Fruit fly (Drosophila melanogaster): Measurements from ENCODE around the gene Dbct.

The Dbct gene

DNA sequence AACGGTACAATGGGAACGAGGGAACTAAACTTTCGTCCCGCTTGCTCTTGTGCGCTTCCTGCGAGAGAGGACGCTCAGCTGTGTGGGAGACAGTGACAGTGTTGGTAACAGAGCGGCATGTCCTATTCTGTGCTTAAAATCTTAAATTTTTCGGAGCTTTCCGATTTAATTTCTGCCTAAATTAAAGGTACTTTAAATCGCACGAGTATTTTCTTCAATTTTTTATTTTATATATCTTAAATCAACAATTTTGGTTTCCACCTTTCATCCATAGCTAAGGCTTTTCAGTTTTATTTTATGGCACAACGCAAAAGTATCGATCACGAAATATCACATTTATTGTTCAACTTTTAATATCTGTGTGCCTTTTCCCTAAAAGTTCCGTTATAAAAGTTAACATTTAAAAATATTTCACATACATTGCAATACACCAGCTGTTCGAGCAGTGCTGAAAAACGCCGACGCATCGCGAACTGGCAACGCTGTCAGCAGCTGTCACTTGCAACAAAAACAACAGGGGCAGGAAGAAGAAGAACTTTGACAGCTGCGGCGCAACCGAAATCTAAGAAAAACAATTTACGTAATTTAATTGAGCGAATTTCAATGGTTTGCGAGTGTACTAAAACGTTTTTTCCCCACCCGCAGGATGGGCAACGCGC lies 22.4 kb upstream of the Dbct start, which contains the start of the genes hiw and ND-B18 (continued):
- peak; percentile 73 for TF ChIP-seq CG4617 (GFP tag; optimal IDR thresholded peaks at IDR 0.05; ENCODE audit: borderline replicate concordance)
- no peak for TF ChIP-seq Mrtf (GFP tag; IDR thresholded peaks at IDR 0.05)
- TF ChIP-seq amos (GFP tag; IDR thresholded peaks at IDR 0.05; ENCODE audit: partially characterized antibody), result peak; percentile 38; the same call in 1 of the 2 replicates
- peak; percentile 29 for TF ChIP-seq CG13624 (GFP tag; optimal IDR thresholded peaks at IDR 0.05)
- TF ChIP-seq CG10267 (tag; optimal IDR thresholded peaks at IDR 0.05), result peak; percentile 95
- TF ChIP-seq CG15514 (GFP tag; optimal IDR thresholded peaks at IDR 0.05), result peak; percentile 56
- TF ChIP-seq bcd (GFP tag; optimal IDR thresholded peaks at IDR 0.05), result no peak
- no peak for TF ChIP-seq CG14441 (GFP tag; IDR thresholded peaks at IDR 0.05)
- peak; percentile 8 for TF ChIP-seq PHDP (tag; optimal IDR thresholded peaks at IDR 0.05)
- TF ChIP-seq CG1529 (GFP tag; optimal IDR thresholded peaks at IDR 0.05), result no peak
- TF ChIP-seq gro (GFP tag; optimal IDR thresholded peaks at IDR 0.05), result peak; percentile 34
- TF ChIP-seq CG7928 (GFP tag; optimal IDR thresholded peaks at IDR 0.05), result no peak
- peak; percentile 36 for TF ChIP-seq BEAF-32 (GFP tag; optimal IDR thresholded peaks at IDR 0.05)
- TF ChIP-seq Lpt (GFP tag; optimal IDR thresholded peaks at IDR 0.05), result no peak
- peak; percentile 26 for TF ChIP-seq Sry-δ (GFP tag; optimal IDR thresholded peaks at IDR 0.05)
- no peak for TF ChIP-seq Vsx1 (GFP tag; optimal IDR thresholded peaks at IDR 0.05)
- TF ChIP-seq CG32532 (GFP tag; IDR thresholded peaks at IDR 0.05), result no peak
- TF ChIP-seq lilli (GFP tag; optimal IDR thresholded peaks at IDR 0.05), result peak; percentile 37
- TF ChIP-seq CG12391 (tag; optimal IDR thresholded peaks at IDR 0.05), result peak; percentile 8
- no peak for TF ChIP-seq nom (GFP tag; optimal IDR thresholded peaks at IDR 0.05)
- no peak for TF ChIP-seq BtbVII (GFP tag; optimal IDR thresholded peaks at IDR 0.05)
- TF ChIP-seq Bteb2 (GFP tag; optimal IDR thresholded peaks at IDR 0.05), result no peak
- TF ChIP-seq CG32772 (GFP tag; IDR thresholded peaks at IDR 0.05), result no peak
- no peak for TF ChIP-seq nau (GFP tag; optimal IDR thresholded peaks at IDR 0.05)
- peak; percentile 37 for TF ChIP-seq phol (tag; optimal IDR thresholded peaks at IDR 0.05)
- no peak for TF ChIP-seq eve (GFP tag; optimal IDR thresholded peaks at IDR 0.05)
- TF ChIP-seq sens (GFP tag), result peak; percentile 70
- no peak for TF ChIP-seq vnd (GFP tag; IDR thresholded peaks at IDR 0.05; ENCODE audit: partially characterized antibody)
- no peak for TF ChIP-seq CG5245 (GFP tag; optimal IDR thresholded peaks at IDR 0.05)
- TF ChIP-seq CG13123 (GFP tag; optimal IDR thresholded peaks at IDR 0.05), result no peak
- no peak for TF ChIP-seq salm (tag; optimal IDR thresholded peaks at IDR 0.05)
- peak; percentile 17 for TF ChIP-seq HLH54F (GFP tag; optimal IDR thresholded peaks at IDR 0.05)
- TF ChIP-seq CG2875 (GFP tag; optimal IDR thresholded peaks at IDR 0.05), result no peak
- TF ChIP-seq CG15479 (GFP tag; optimal IDR thresholded peaks at IDR 0.05), result peak; percentile 63
- TF ChIP-seq Lhr (GFP tag; optimal IDR thresholded peaks at IDR 0.05), result peak; percentile 9
- TF ChIP-seq ranshi (GFP tag; IDR thresholded peaks at IDR 0.05), result 0 out of 2 replicates have a peak, but pooled peaks have one; percentile 15
- TF ChIP-seq dpn (GFP tag; optimal IDR thresholded peaks at IDR 0.05), result peak; percentile 26 to 29
- TF ChIP-seq CG31224 (GFP tag; IDR thresholded peaks at IDR 0.05), result no peak
- TF ChIP-seq CG4282 (GFP tag; optimal IDR thresholded peaks at IDR 0.05), result no peak
- no peak for TF ChIP-seq Jarid2 (GFP tag; optimal IDR thresholded peaks at IDR 0.05)
- TF ChIP-seq jumu (GFP tag; optimal IDR thresholded peaks at IDR 0.05), result no peak
- no peak for TF ChIP-seq lmd (GFP tag; IDR thresholded peaks at IDR 0.05)
- peak; percentile 52 for TF ChIP-seq da (GFP tag; optimal IDR thresholded peaks at IDR 0.05)
- no peak for TF ChIP-seq Nf-YB (GFP tag; optimal IDR thresholded peaks at IDR 0.05)
- no peak for TF ChIP-seq jing (GFP tag; optimal IDR thresholded peaks at IDR 0.05)
- no peak for TF ChIP-seq CG10462 (GFP tag; optimal IDR thresholded peaks at IDR 0.05)
- peak; percentile 36 for TF ChIP-seq Sin3A (optimal IDR thresholded peaks at IDR 0.05)
- peak; percentile 83 for TF ChIP-seq pzg (GFP tag; optimal IDR thresholded peaks at IDR 0.05)
- TF ChIP-seq CG42726 (GFP tag; IDR thresholded peaks at IDR 0.05; ENCODE audit: partially characterized antibody), result no peak
- no peak for TF ChIP-seq Kr (GFP tag; optimal IDR thresholded peaks at IDR 0.05)

Data from whole organism, embryonic.